Worm (Caenorhabditis elegans) whole organism, L3 larva: Measurements from ENCODE around the gene ZK470.6.
A peak's percentile ranks its signal among the peaks of the same experiment; 100 is the strongest.

ENCODE experiments used
- R02D3.7 ChIP-seq: fragments of 150-350 bp; optimal IDR thresholded peaks from 2 replicates; lab custom pipeline; 2014; ENCODE audit warnings: missing biosample characterization, missing genetic modification characterization
- ZK546.5 ChIP-seq: sonication (generic microtip); optimal IDR thresholded peaks from 2 replicates; lab custom pipeline; 2017; ENCODE audit warnings: missing biosample characterization, missing genetic modification characterization
- aly-2 ChIP-seq: fragments of 150-350 bp; optimal IDR thresholded peaks from 2 replicates; lab custom pipeline; 2014; ENCODE audit warnings: missing biosample characterization, missing genetic modification characterization
- ama-1 ChIP-seq: fragments of 150-350 bp; optimal IDR thresholded peaks from 2 replicates; lab custom pipeline; 2018
- ceh-82 ChIP-seq: fragments of 150-350 bp; optimal IDR thresholded peaks from 2 replicates; lab custom pipeline; 2014; ENCODE audit warnings: missing biosample characterization, missing genetic modification characterization
- ceh-9 ChIP-seq: sonication (generic microtip); optimal IDR thresholded peaks from 2 replicates; lab custom pipeline; 2018; ENCODE audit warnings: missing biosample characterization, missing genetic modification characterization
- egl-27 ChIP-seq: sonication (generic microtip); optimal IDR thresholded peaks from 4 replicates; lab custom pipeline; 2017; ENCODE audit warnings: missing biosample characterization, missing genetic modification reagents, missing genetic modification characterization
- egl-5 ChIP-seq: fragments of 150-350 bp; optimal IDR thresholded peaks from 2 replicates; lab custom pipeline; 2017; ENCODE audit warnings: missing biosample characterization, missing genetic modification reagents, missing genetic modification characterization, inconsistent platforms
- elt-1 ChIP-seq: fragments of 150-350 bp; optimal IDR thresholded peaks from 2 replicates; lab custom pipeline; 2014; ENCODE audit warnings: missing biosample characterization, missing genetic modification characterization
- elt-2 ChIP-seq: sonication (generic microtip); optimal IDR thresholded peaks from 2 replicates; lab custom pipeline; 2016; ENCODE audit warnings: missing genetic modification reagents, mild to moderate bottlenecking, missing genetic modification characterization, missing compliant biosample characterization
- elt-3 ChIP-seq, 3 experiments: fragments of 150-350 bp in 1 of 3; sonication (generic microtip) in 2 of 3; optimal IDR thresholded peaks; 2 replicates in 2 of 3; 4 replicates in 1 of 3; lab custom pipeline; 2014 to 2017; ENCODE audit warnings: missing biosample characterization in 3 of 3, missing genetic modification characterization in 3 of 3
- eor-1 ChIP-seq, 2 experiments: fragments of 150-350 bp; optimal IDR thresholded peaks; 2 replicates each; lab custom pipeline; 2014 to 2018; ENCODE audit warnings: missing biosample characterization in 2 of 2, missing genetic modification characterization in 2 of 2
- fkh-10 ChIP-seq: sonication (generic microtip); optimal IDR thresholded peaks from 2 replicates; lab custom pipeline; 2017; ENCODE audit warnings: missing biosample characterization, missing genetic modification reagents, missing genetic modification characterization
- fkh-2 ChIP-seq: fragments of 150-350 bp; optimal IDR thresholded peaks from 2 replicates; lab custom pipeline; 2014; ENCODE audit warnings: missing biosample characterization, missing genetic modification reagents, missing genetic modification characterization
- fos-1 ChIP-seq: fragments of 150-350 bp; optimal IDR thresholded peaks from 2 replicates; lab custom pipeline; 2014; ENCODE audit warnings: missing biosample characterization, missing genetic modification characterization
- hmg-11 ChIP-seq: sonication (generic microtip); optimal IDR thresholded peaks from 2 replicates; lab custom pipeline; 2016; ENCODE audit warnings: missing genetic modification characterization, missing compliant biosample characterization
- jun-1 ChIP-seq: fragments of 150-350 bp; optimal IDR thresholded peaks from 2 replicates; lab custom pipeline; 2014; ENCODE audit warnings: missing biosample characterization, missing genetic modification reagents, missing genetic modification characterization
- lin-39 ChIP-seq: fragments of 150-350 bp; optimal IDR thresholded peaks from 2 replicates; lab custom pipeline; 2018; ENCODE audit warnings: missing biosample characterization, missing genetic modification reagents, missing genetic modification characterization
- mdl-1 ChIP-seq: fragments of 150-350 bp; optimal IDR thresholded peaks from 2 replicates; lab custom pipeline; 2014; ENCODE audit warnings: missing biosample characterization, missing genetic modification characterization
- nfya-1 ChIP-seq: sonication (generic microtip); optimal IDR thresholded peaks from 2 replicates; lab custom pipeline; 2017; ENCODE audit warnings: missing genetic modification characterization, mild to moderate bottlenecking, missing compliant biosample characterization, antibody characterized with exemption, moderate library complexity; ENCODE audit not compliant: insufficient read depth
- nhr-11 ChIP-seq: fragments of 150-350 bp; optimal IDR thresholded peaks from 2 replicates; lab custom pipeline; 2014; ENCODE audit warnings: missing biosample characterization, missing genetic modification characterization
- nhr-12 ChIP-seq: fragments of 150-350 bp; optimal IDR thresholded peaks from 2 replicates; lab custom pipeline; 2014; ENCODE audit warnings: missing biosample characterization, missing genetic modification characterization
- nhr-23 ChIP-seq: fragments of 150-350 bp; optimal IDR thresholded peaks from 2 replicates; lab custom pipeline; 2014; ENCODE audit warnings: missing biosample characterization, missing genetic modification reagents, missing genetic modification characterization
- nhr-237 ChIP-seq: fragments of 150-350 bp; optimal IDR thresholded peaks from 2 replicates; lab custom pipeline; 2014; ENCODE audit warnings: missing biosample characterization, missing genetic modification characterization
- nhr-25 ChIP-seq: sonication (generic microtip); optimal IDR thresholded peaks from 2 replicates; lab custom pipeline; 2017; ENCODE audit warnings: missing biosample characterization, missing genetic modification characterization
- nhr-43 ChIP-seq: sonication (generic microtip); optimal IDR thresholded peaks from 2 replicates; lab custom pipeline; 2016; ENCODE audit warnings: mild to moderate bottlenecking, missing genetic modification characterization, missing compliant biosample characterization; ENCODE audit not compliant: poor library complexity, severe bottlenecking
- nhr-67 ChIP-seq: fragments of 150-350 bp; optimal IDR thresholded peaks from 2 replicates; lab custom pipeline; 2014; ENCODE audit warnings: missing biosample characterization, missing genetic modification characterization
- pha-4 ChIP-seq: fragments of 150-350 bp; optimal IDR thresholded peaks from 2 replicates; lab custom pipeline; 2014; ENCODE audit warnings: missing biosample characterization, missing genetic modification reagents, missing genetic modification characterization
- sea-2 ChIP-seq: fragments of 150-350 bp; sonication (generic microtip); optimal IDR thresholded peaks from 4 replicates; lab custom pipeline; 2014; ENCODE audit warnings: missing biosample characterization, missing genetic modification reagents, missing genetic modification characterization
- skn-1 ChIP-seq: fragments of 150-350 bp; optimal IDR thresholded peaks from 2 replicates; lab custom pipeline; 2014; ENCODE audit warnings: missing biosample characterization, missing genetic modification characterization
- snpc-4 ChIP-seq: fragments of 150-350 bp; optimal IDR thresholded peaks from 2 replicates; lab custom pipeline; 2014; ENCODE audit warnings: missing biosample characterization, missing genetic modification characterization
- tbx-2 ChIP-seq: sonication (generic microtip); optimal IDR thresholded peaks from 2 replicates; lab custom pipeline; 2016; ENCODE audit warnings: mild to moderate bottlenecking, missing genetic modification characterization, missing compliant biosample characterization
- unc-39 ChIP-seq: sonication (generic microtip); optimal IDR thresholded peaks from 4 replicates; lab custom pipeline; 2017; ENCODE audit warnings: missing biosample characterization, missing genetic modification characterization
- unc-62 ChIP-seq: fragments of 150-350 bp; sonication (generic microtip); optimal IDR thresholded peaks from 4 replicates; lab custom pipeline; 2014; ENCODE audit warnings: missing biosample characterization, missing genetic modification reagents, missing genetic modification characterization
- zag-1 ChIP-seq: fragments of 150-350 bp; optimal IDR thresholded peaks from 2 replicates; lab custom pipeline; 2014; ENCODE audit warnings: missing biosample characterization, missing genetic modification characterization
- ztf-4 ChIP-seq: fragments of 150-350 bp; optimal IDR thresholded peaks from 2 replicates; lab custom pipeline; 2014; ENCODE audit warnings: missing biosample characterization, missing genetic modification characterization

The ZK470.6 gene

DNA sequence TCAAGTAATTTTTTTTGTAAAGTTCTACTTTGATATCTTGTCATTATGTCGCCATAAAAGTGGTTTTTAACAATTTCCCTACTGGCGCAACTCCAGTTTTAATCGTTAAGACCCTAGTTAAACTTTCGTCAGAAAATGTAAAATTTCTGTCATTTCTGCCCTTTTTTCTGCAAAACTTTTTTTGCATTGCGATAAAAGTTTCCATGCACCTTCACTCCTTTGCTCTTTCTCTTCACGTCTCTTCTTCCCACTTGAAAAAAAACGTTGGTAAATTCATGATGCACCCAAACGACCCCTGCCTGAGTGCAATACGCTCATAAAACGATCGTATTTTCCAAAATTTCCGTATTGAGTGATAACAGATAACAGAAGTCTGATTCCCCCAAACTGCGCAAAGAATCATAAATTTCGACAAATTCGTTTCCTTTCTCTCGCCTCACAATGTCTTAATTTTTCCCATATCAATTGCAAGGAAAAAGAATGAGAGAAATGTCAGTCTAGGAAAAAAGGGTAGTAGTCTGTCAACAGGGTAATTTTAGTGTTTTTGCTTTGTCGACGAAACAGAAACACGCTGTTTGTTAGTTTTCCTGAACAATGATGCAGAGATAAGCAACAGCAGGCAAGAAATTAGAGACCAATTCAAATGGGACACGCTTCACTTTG is 36.4 kb downstream of the ZK470.6 start:
- peak; percentile 23 for TF ChIP-seq nfya-1
- peak; percentile 33 for TF ChIP-seq nhr-25 (tag; lab: Kevin White, UChicago)
- no peak for TF ChIP-seq nhr-43 (tag; lab: Kevin White, UChicago)
- TF ChIP-seq egl-27 (tag; lab: Kevin White, UChicago) = no peak
- no peak for TF ChIP-seq fkh-2
- TF ChIP-seq elt-3 (tag; optimal IDR thresholded peaks at IDR 0.05; lab: Kevin White, UChicago) = peak in 1 of 3 experiments; percentile 68
- no peak for TF ChIP-seq sea-2 (GFP tag; lab: Kevin White, UChicago)
- no peak for TF ChIP-seq zag-1 (tag; lab: Kevin White, UChicago)
- no peak for TF ChIP-seq nhr-67 (tag; lab: Kevin White, UChicago)
- peak; percentile 40 for TF ChIP-seq mdl-1 (tag; lab: Kevin White, UChicago)
- TF ChIP-seq nhr-11 (tag; lab: Kevin White, UChicago) = no peak
- TF ChIP-seq ama-1 = peak; percentile 61
- TF ChIP-seq egl-5 (tag; lab: Kevin White, UChicago) = peak; percentile 79
- no peak for TF ChIP-seq nhr-12 (tag; lab: Kevin White, UChicago)
- TF ChIP-seq nhr-23 (tag; lab: Kevin White, UChicago) = peak; percentile 33
- peak; percentile 23 for TF ChIP-seq elt-2 (tag; lab: Kevin White, UChicago)
- TF ChIP-seq ceh-9 (tag; lab: Kevin White, UChicago) = no peak
- TF ChIP-seq jun-1 (tag; lab: Kevin White, UChicago) = peak; percentile 35
- no peak for TF ChIP-seq nhr-237 (tag; lab: Kevin White, UChicago)
- no peak for TF ChIP-seq ceh-82

ce11 chrX:4139593-4140565 is 37.4 kb downstream of the ZK470.6 start, which contains the start of gene ZK470.4:
ZK470.4 (minus strand) TSS chrX:4139767.
- TF ChIP-seq ztf-4 (peak; percentile 73), elt-2 (tag; lab: Kevin White, UChicago) (peak; percentile 33), nhr-11 (tag; lab: Kevin White, UChicago) (peak; percentile 43), nhr-25 (tag; lab: Kevin White, UChicago) (no peak), nfya-1 (peak; percentile 45), R02D3.7 (tag; lab: Kevin White, UChicago) (no peak), elt-3 (tag; optimal IDR thresholded peaks at IDR 0.05; lab: Kevin White, UChicago) (peak in 1 of 3 experiments; percentile 11), snpc-4 (no peak), pha-4 (tag; lab: Kevin White, UChicago) (peak; percentile 58), ama-1 (peak; percentile 65)

- TF ChIP-seq nhr-25 (tag; lab: Kevin White, UChicago) (peak; percentile 46), snpc-4 (peak; percentile 0), mdl-1 (tag; lab: Kevin White, UChicago) (no peak), egl-5 (tag; lab: Kevin White, UChicago) (no peak), ztf-4 (no peak), elt-3 (tag; optimal IDR thresholded peaks at IDR 0.05; lab: Kevin White, UChicago) (no peak), nhr-12 (tag; lab: Kevin White, UChicago) (no peak), nhr-23 (tag; lab: Kevin White, UChicago) (peak; percentile 50), nhr-43 (tag; lab: Kevin White, UChicago) (peak; percentile 68), ama-1 (peak; percentile 54), eor-1 (tag; optimal IDR thresholded peaks at IDR 0.05; lab: Kevin White, UChicago) (no peak), ZK546.5 (tag; lab: Kevin White, UChicago) (no peak)
Observed at ce11 chrX:4138413-4139193, 38.7 kb downstream of the ZK470.6 start.

DNA sequence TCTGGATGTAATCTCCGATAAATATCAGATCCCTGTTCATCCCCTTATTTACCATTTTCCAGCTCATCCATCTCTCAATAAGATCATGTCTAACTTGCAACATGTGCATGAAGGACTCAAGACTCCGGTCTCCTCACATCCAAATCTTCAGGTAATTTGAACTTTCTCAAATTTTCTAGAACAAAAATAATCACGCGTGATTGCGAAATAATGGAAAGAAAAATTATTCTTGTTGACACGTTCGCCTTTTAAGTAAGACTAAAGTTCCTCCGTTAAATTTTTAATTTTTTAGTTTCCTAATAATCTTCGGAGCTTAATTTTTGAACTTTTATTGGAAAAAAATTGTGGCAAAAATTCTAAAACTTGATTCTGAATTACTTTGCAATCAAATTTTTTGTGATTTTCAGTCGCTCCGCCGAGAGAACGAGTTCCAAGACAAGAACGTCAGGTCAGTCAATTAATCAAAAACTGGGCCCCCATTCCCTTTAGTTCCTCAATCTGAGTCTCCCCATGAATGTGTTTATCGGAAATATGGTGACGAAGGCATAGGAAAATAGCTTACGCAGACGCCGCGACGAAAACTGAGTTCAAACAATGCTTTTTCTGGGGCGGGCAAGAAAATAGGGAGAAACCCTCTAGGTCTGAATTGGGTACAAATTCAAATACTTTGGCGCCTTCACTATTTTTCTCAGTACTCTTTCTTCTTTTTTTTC is 39.7 kb downstream of the ZK470.6 start:
- TF ChIP-seq unc-39 = no peak
- TF ChIP-seq lin-39 (tag; lab: Kevin White, UChicago) = peak; percentile 66
- TF ChIP-seq unc-62 = peak; percentile 33
- peak; percentile 19 for TF ChIP-seq hmg-11 (tag; lab: Kevin White, UChicago)
- TF ChIP-seq nhr-67 (tag; lab: Kevin White, UChicago) = no peak
- no peak for TF ChIP-seq egl-27 (tag; lab: Kevin White, UChicago)
- no peak for TF ChIP-seq eor-1 (tag; optimal IDR thresholded peaks at IDR 0.05; lab: Kevin White, UChicago)
- TF ChIP-seq nhr-43 (tag; lab: Kevin White, UChicago) = peak; percentile 65
- TF ChIP-seq elt-3 (tag; optimal IDR thresholded peaks at IDR 0.05; lab: Kevin White, UChicago) = peak in 2 of 3 experiments; percentile 32 to 68
- TF ChIP-seq nhr-11 (tag; lab: Kevin White, UChicago) = no peak
- no peak for TF ChIP-seq ceh-9 (tag; lab: Kevin White, UChicago)
- no peak for TF ChIP-seq fos-1 (tag; lab: Kevin White, UChicago)
- peak; percentile 30 for TF ChIP-seq ama-1
- peak; percentile 41 for TF ChIP-seq nhr-23 (tag; lab: Kevin White, UChicago)
- TF ChIP-seq elt-1 = no peak
- TF ChIP-seq fkh-10 = no peak
- TF ChIP-seq nhr-237 (tag; lab: Kevin White, UChicago) = no peak
- TF ChIP-seq sea-2 (GFP tag; lab: Kevin White, UChicago) = no peak
- TF ChIP-seq egl-5 (tag; lab: Kevin White, UChicago) = peak; percentile 4
- no peak for TF ChIP-seq skn-1 (tag; lab: Kevin White, UChicago)
- TF ChIP-seq tbx-2 (tag; lab: Kevin White, UChicago) = no peak
- TF ChIP-seq ztf-4 = no peak
- TF ChIP-seq nhr-12 (tag; lab: Kevin White, UChicago) = no peak
- no peak for TF ChIP-seq aly-2 (tag; lab: Kevin White, UChicago)
